Worm (Caenorhabditis elegans) whole organism, young adult: ENCODE data around the gene gly-14.

Experiments
- B0261.1 ChIP-seq: sonication (generic microtip); optimal IDR thresholded peaks from 2 replicates; lab custom pipeline; 2016; ENCODE audit warnings: mild to moderate bottlenecking, missing genetic modification characterization, moderate library complexity, missing compliant biosample characterization
- B0336.3 ChIP-seq: fragments of 200-800 bp; sonication (Bioruptor generic); IDR thresholded peaks from 2 replicates; pipeline ENCODE4 v1.3.6; 2022; ENCODE audit warnings: missing genetic modification characterization, missing compliant biosample characterization
- C06A6.2 ChIP-seq: fragments of 200-800 bp; sonication (Bioruptor generic); conservative IDR thresholded peaks from 2 replicates; pipeline ENCODE4 v1.3.6; 2022; ENCODE audit warnings: missing genetic modification characterization, missing compliant biosample characterization
- C17E4.6 ChIP-seq: fragments of 200-800 bp; sonication (Bioruptor generic); IDR thresholded peaks from 2 replicates; pipeline ENCODE4 v1.3.6; 2022; ENCODE audit warnings: missing genetic modification reagents, missing genetic modification characterization, missing compliant biosample characterization
- F37B4.10 ChIP-seq: fragments of 200-800 bp; sonication (Bioruptor generic); IDR thresholded peaks from 2 replicates; pipeline ENCODE4 v1.3.6; 2022; ENCODE audit warnings: missing genetic modification characterization, missing compliant biosample characterization
- F49E8.2 ChIP-seq: sonication (generic microtip); optimal IDR thresholded peaks from 3 replicates; lab custom pipeline; 2017; ENCODE audit warnings: missing genetic modification characterization, mild to moderate bottlenecking, missing compliant biosample characterization, antibody characterized with exemption, moderate library complexity; ENCODE audit not compliant: insufficient read depth
- F52B5.7 ChIP-seq: sonication (generic microtip); optimal IDR thresholded peaks from 2 replicates; lab custom pipeline; 2016; ENCODE audit warnings: mild to moderate bottlenecking, missing genetic modification characterization, missing compliant biosample characterization
- F55B11.4 ChIP-seq: sonication (generic microtip); optimal IDR thresholded peaks from 2 replicates; lab custom pipeline; 2016; ENCODE audit warnings: missing compliant biosample characterization, missing genetic modification characterization, borderline replicate concordance; ENCODE audit not compliant: insufficient read depth
- F57A8.1 ChIP-seq: fragments of 200-800 bp; sonication (Bioruptor generic); optimal IDR thresholded peaks from 2 replicates; lab custom pipeline; 2018; ENCODE audit warnings: mild to moderate bottlenecking, missing genetic modification characterization, moderate library complexity, missing compliant biosample characterization
- F57C9.4 ChIP-seq: sonication (generic microtip); optimal IDR thresholded peaks from 2 replicates; lab custom pipeline; 2017; ENCODE audit warnings: mild to moderate bottlenecking, missing genetic modification characterization, missing compliant biosample characterization
- K12H6.12 ChIP-seq: fragments of 200-800 bp; sonication (Bioruptor generic); optimal IDR thresholded peaks from 2 replicates; lab custom pipeline; 2018; ENCODE audit warnings: mild to moderate bottlenecking, missing genetic modification characterization, missing compliant biosample characterization
- T07F8.4 ChIP-seq: sonication (generic microtip); optimal IDR thresholded peaks from 2 replicates; lab custom pipeline; 2016; ENCODE audit warnings: mild to moderate bottlenecking, missing genetic modification characterization, moderate library complexity, missing compliant biosample characterization
- T26A5.8 ChIP-seq: sonication (generic microtip); optimal IDR thresholded peaks from 2 replicates; lab custom pipeline; 2016; ENCODE audit warnings: missing genetic modification characterization, missing compliant biosample characterization
- Y67H2A.10 ChIP-seq: fragments of 200-800 bp; sonication (Bioruptor generic); conservative IDR thresholded peaks from 2 replicates; pipeline ENCODE4 v1.3.6; 2022; ENCODE audit warnings: missing genetic modification reagents, missing genetic modification characterization, missing compliant biosample characterization
- ZK185.1 ChIP-seq: sonication (generic microtip); optimal IDR thresholded peaks from 2 replicates; lab custom pipeline; 2016; ENCODE audit warnings: mild to moderate bottlenecking, missing genetic modification characterization, missing compliant biosample characterization; ENCODE audit not compliant: poor library complexity, severe bottlenecking
- ama-1 ChIP-seq, 3 experiments: fragments of 150-350 bp in 1 of 3; sonication (generic microtip) in 2 of 3; optimal IDR thresholded peaks; 2 replicates each; lab custom pipeline; 2014 to 2018; ENCODE audit warnings: missing biosample characterization in 2 of 3, missing genetic modification characterization in 2 of 3, missing genetic modification reagents in 2 of 3
- atf-7 ChIP-seq: sonication (generic microtip); optimal IDR thresholded peaks from 2 replicates; lab custom pipeline; 2017; ENCODE audit warnings: mild to moderate bottlenecking, missing genetic modification characterization, missing compliant biosample characterization
- attf-3 ChIP-seq: fragments of 200-800 bp; sonication (Bioruptor generic); conservative IDR thresholded peaks from 2 replicates; pipeline ENCODE4 v1.3.6; 2022; ENCODE audit warnings: missing genetic modification reagents, missing genetic modification characterization, missing compliant biosample characterization
- attf-5 ChIP-seq: fragments of 200-800 bp; sonication (Bioruptor generic); optimal IDR thresholded peaks from 2 replicates; lab custom pipeline; 2018; ENCODE audit warnings: mild to moderate bottlenecking, missing genetic modification characterization, missing compliant biosample characterization
- cebp-2 ChIP-seq: fragments of 200-800 bp; sonication (Bioruptor generic); IDR thresholded peaks from 2 replicates; pipeline ENCODE4 v1.3.6; 2022; ENCODE audit warnings: missing genetic modification characterization, missing compliant biosample characterization
- ceh-100 ChIP-seq: fragments of 200-800 bp; sonication (Bioruptor generic); IDR thresholded peaks from 2 replicates; pipeline ENCODE4 v1.3.6; 2022; ENCODE audit warnings: missing genetic modification reagents, missing genetic modification characterization, missing compliant biosample characterization
- ceh-27 ChIP-seq: fragments of 200-800 bp; sonication (Bioruptor generic); optimal IDR thresholded peaks from 2 replicates; lab custom pipeline; 2018; ENCODE audit warnings: mild to moderate bottlenecking, missing genetic modification characterization, moderate library complexity, missing compliant biosample characterization
- ceh-40 ChIP-seq: fragments of 200-800 bp; sonication (Bioruptor generic); IDR thresholded peaks from 2 replicates; pipeline ENCODE4 v1.3.6; 2022; ENCODE audit warnings: missing genetic modification characterization, missing compliant biosample characterization
- chd-7 ChIP-seq: sonication (generic microtip); optimal IDR thresholded peaks from 2 replicates; lab custom pipeline; 2016; ENCODE audit warnings: mild to moderate bottlenecking, missing genetic modification characterization, moderate library complexity, missing compliant biosample characterization
- dox-1 ChIP-seq: fragments of 200-800 bp; sonication (Bioruptor generic); IDR thresholded peaks from 2 replicates; pipeline ENCODE4 v1.3.6; 2022; ENCODE audit warnings: missing genetic modification reagents, missing genetic modification characterization, missing compliant biosample characterization
- dpff-1 ChIP-seq: sonication (generic microtip); optimal IDR thresholded peaks from 2 replicates; lab custom pipeline; 2017; ENCODE audit warnings: mild to moderate bottlenecking, missing genetic modification characterization, missing compliant biosample characterization
- egl-44 ChIP-seq: fragments of 200-800 bp; sonication (Bioruptor generic); IDR thresholded peaks from 2 replicates; pipeline ENCODE4 v1.3.6; 2022; ENCODE audit warnings: missing genetic modification reagents, missing genetic modification characterization, missing compliant biosample characterization
- gei-17 ChIP-seq: fragments of 200-800 bp; sonication (Bioruptor generic); optimal IDR thresholded peaks from 2 replicates; lab custom pipeline; 2018; ENCODE audit warnings: mild to moderate bottlenecking, missing genetic modification characterization, missing compliant biosample characterization
- hsf-1 ChIP-seq: fragments of 200-800 bp; sonication (Bioruptor generic); IDR thresholded peaks from 2 replicates; pipeline ENCODE4 v1.3.6; 2022; ENCODE audit warnings: missing genetic modification reagents, missing genetic modification characterization, missing compliant biosample characterization
- lin-26 ChIP-seq: fragments of 200-800 bp; sonication (Bioruptor generic); IDR thresholded peaks from 2 replicates; pipeline ENCODE4 v1.3.6; 2022; ENCODE audit warnings: missing genetic modification reagents, missing genetic modification characterization, missing compliant biosample characterization
- lin-35 ChIP-seq, 3 experiments: fragments of 150-350 bp in 2 of 3; sonication (generic microtip) in 1 of 3; optimal IDR thresholded peaks; 2 replicates each; lab custom pipeline; 2014 to 2018; ENCODE audit warnings: missing biosample characterization in 3 of 3, missing genetic modification characterization in 3 of 3, missing genetic modification reagents in 3 of 3
- lin-40 ChIP-seq: sonication (generic microtip); optimal IDR thresholded peaks from 2 replicates; lab custom pipeline; 2016; ENCODE audit warnings: missing genetic modification characterization, mild to moderate bottlenecking, missing compliant biosample characterization, missing genotype, missing genetic modification reagents
- lir-1 ChIP-seq: fragments of 200-800 bp; sonication (Bioruptor generic); conservative IDR thresholded peaks from 2 replicates; pipeline ENCODE4 v1.3.6; 2022; ENCODE audit warnings: missing genetic modification reagents, missing genetic modification characterization, missing compliant biosample characterization
- lsl-1 ChIP-seq: fragments of 200-800 bp; sonication (Bioruptor generic); optimal IDR thresholded peaks from 2 replicates; lab custom pipeline; 2018; ENCODE audit warnings: mild to moderate bottlenecking, missing genetic modification characterization, moderate library complexity, missing compliant biosample characterization
- madf-10 ChIP-seq: sonication (generic microtip); optimal IDR thresholded peaks from 2 replicates; lab custom pipeline; 2016; ENCODE audit warnings: mild to moderate bottlenecking, missing genetic modification characterization, missing compliant biosample characterization
- madf-3 ChIP-seq: fragments of 200-800 bp; sonication (Bioruptor generic); IDR thresholded peaks from 2 replicates; pipeline ENCODE4 v1.3.6; 2022; ENCODE audit warnings: missing genetic modification reagents, missing genetic modification characterization, missing compliant biosample characterization
- mel-28 ChIP-seq: sonication (generic microtip); optimal IDR thresholded peaks from 2 replicates; lab custom pipeline; 2016; ENCODE audit warnings: borderline replicate concordance, mild to moderate bottlenecking, missing genetic modification characterization, missing compliant biosample characterization
- nfya-2 ChIP-seq: fragments of 200-800 bp; sonication (Bioruptor generic); IDR thresholded peaks from 2 replicates; pipeline ENCODE4 v1.3.6; 2022; ENCODE audit warnings: missing genetic modification reagents, missing genetic modification characterization, missing compliant biosample characterization
- nhr-80 ChIP-seq: sonication (generic microtip); optimal IDR thresholded peaks from 2 replicates; lab custom pipeline; 2016; ENCODE audit warnings: missing genetic modification characterization, missing compliant biosample characterization
- nhr-90 ChIP-seq: sonication (generic microtip); optimal IDR thresholded peaks from 2 replicates; lab custom pipeline; 2016; ENCODE audit warnings: missing genotype, mild to moderate bottlenecking, missing genetic modification characterization, missing compliant biosample characterization
- pha-4 ChIP-seq: fragments of 150-350 bp; sonication (generic microtip); optimal IDR thresholded peaks from 2 replicates; lab custom pipeline; 2014; ENCODE audit warnings: missing biosample characterization, missing genetic modification reagents, missing genetic modification characterization
- rec-8 ChIP-seq, 2 experiments: sonication (generic microtip); optimal IDR thresholded peaks; 2 replicates each; lab custom pipeline; 2016; ENCODE audit warnings: mild to moderate bottlenecking in 2 of 2, missing genetic modification characterization in 2 of 2, missing genetic modification reagents in 2 of 2, missing genotype in 2 of 2, missing biosample characterization in 1 of 2, missing compliant biosample characterization in 1 of 2, moderate library complexity in 1 of 2
- repo-1 ChIP-seq: sonication (generic microtip); optimal IDR thresholded peaks from 2 replicates; lab custom pipeline; 2017; ENCODE audit warnings: mild to moderate bottlenecking, missing genetic modification characterization, missing compliant biosample characterization
- snpc-1.3 ChIP-seq: sonication (generic microtip); optimal IDR thresholded peaks from 2 replicates; lab custom pipeline; 2017; ENCODE audit warnings: missing genetic modification characterization, mild to moderate bottlenecking, missing compliant biosample characterization, antibody characterized with exemption, moderate library complexity, missing genotype, missing genetic modification reagents; ENCODE audit not compliant: insufficient read depth
- sptf-2 ChIP-seq: fragments of 200-800 bp; sonication (Bioruptor generic); optimal IDR thresholded peaks from 2 replicates; lab custom pipeline; 2018; ENCODE audit warnings: mild to moderate bottlenecking, missing genetic modification characterization, missing compliant biosample characterization
- tbp1 ChIP-seq: fragments of 200-800 bp; sonication (Bioruptor generic); optimal IDR thresholded peaks from 2 replicates; lab custom pipeline; 2018; ENCODE audit warnings: mild to moderate bottlenecking, missing genetic modification characterization, missing compliant biosample characterization
- unc-62 ChIP-seq: fragments of 150-350 bp; optimal IDR thresholded peaks from 2 replicates; lab custom pipeline; 2014; ENCODE audit warnings: missing biosample characterization, missing genetic modification reagents, missing genetic modification characterization
- ztf-22 ChIP-seq: fragments of 200-800 bp; sonication (Bioruptor generic); optimal IDR thresholded peaks from 2 replicates; lab custom pipeline; 2018; ENCODE audit warnings: mild to moderate bottlenecking, missing genetic modification characterization, moderate library complexity, missing compliant biosample characterization
- ztf-26 ChIP-seq: sonication (generic microtip); optimal IDR thresholded peaks from 2 replicates; lab custom pipeline; 2017; ENCODE audit warnings: missing genetic modification characterization, missing compliant biosample characterization

gly-14 gene

DNA sequence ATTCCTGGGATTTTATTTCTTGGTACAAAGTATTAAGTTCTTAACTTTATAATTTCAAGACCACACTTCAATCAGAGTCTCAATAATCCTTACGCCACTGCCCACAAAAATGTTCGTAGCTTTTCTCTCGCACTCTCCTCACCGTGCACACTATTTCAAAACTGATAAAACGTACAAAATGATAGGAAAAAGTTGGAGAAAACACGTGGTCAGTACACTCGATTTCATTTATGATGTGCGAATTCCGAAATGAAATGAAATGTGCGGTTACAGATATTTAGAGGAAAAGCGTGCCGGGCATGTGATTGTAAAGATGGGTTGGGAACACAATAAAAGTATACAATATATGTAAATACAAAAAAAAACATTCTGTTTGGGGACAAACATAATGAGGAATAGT, 27.4 kb upstream of the gly-14 start (continued):
- TF ChIP-seq F52B5.7 (no peak), lir-1 (GFP tag; lab: Robert Waterston, UW) (no peak), ztf-26 (tag; lab: Kevin White, UChicago) (no peak), Y67H2A.10 (no peak), lin-26 (GFP tag; lab: Robert Waterston, UW) (no peak), snpc-1.3 (tag; lab: Kevin White, UChicago) (no peak), ama-1 (optimal IDR thresholded peaks at IDR 0.05; lab: Kevin White, UChicago) (no peak), ama-1 (GFP tag; optimal IDR thresholded peaks at IDR 0.05; lab: Kevin White, UChicago) (no peak), sptf-2 (GFP tag; lab: Kevin White, UChicago) (no peak), attf-5 (GFP tag; lab: Kevin White, UChicago) (no peak), unc-62 (GFP tag; lab: Kevin White, UChicago) (no peak), F57C9.4 (tag; lab: Kevin White, UChicago) (no peak), madf-10 (tag; lab: Kevin White, UChicago) (peak; percentile 3), nfya-2 (GFP tag; lab: Robert Waterston, UW) (no peak), mel-28 (tag; lab: Kevin White, UChicago) (no peak), lin-40 (tag; lab: Kevin White, UChicago) (peak; percentile 8), F37B4.10 (GFP tag; lab: Robert Waterston, UW) (no peak), rec-8 (tag; optimal IDR thresholded peaks at IDR 0.05; lab: Kevin White, UChicago) (no peak), dox-1 (GFP tag; lab: Robert Waterston, UW) (peak; percentile 34; the same call in 1 of the 2 replicates), hsf-1 (GFP tag; lab: Robert Waterston, UW) (no peak), lin-35 (GFP tag; optimal IDR thresholded peaks at IDR 0.05; lab: Kevin White, UChicago) (no peak), ceh-100 (no peak), gei-17 (no peak), ZK185.1 (tag; lab: Kevin White, UChicago) (no peak), atf-7 (peak; percentile 47), F55B11.4 (tag; lab: Kevin White, UChicago) (no peak), nhr-80 (tag; lab: Kevin White, UChicago) (peak; percentile 87), attf-3 (no peak), C17E4.6 (GFP tag; lab: Robert Waterston, UW) (no peak), C06A6.2 (GFP tag; lab: Robert Waterston, UW) (no peak), egl-44 (GFP tag; lab: Robert Waterston, UW) (no peak), nhr-90 (tag; lab: Kevin White, UChicago) (no peak), T07F8.4 (tag; lab: Kevin White, UChicago) (no peak), chd-7 (tag; lab: Kevin White, UChicago) (peak; percentile 22), B0336.3 (GFP tag; lab: Robert Waterston, UW) (no peak), dpff-1 (tag; lab: Kevin White, UChicago) (no peak), tbp1 (peak; percentile 23), madf-3 (GFP tag; lab: Robert Waterston, UW) (no peak), ceh-40 (no peak), lsl-1 (GFP tag; lab: Kevin White, UChicago) (no peak), ztf-22 (GFP tag; lab: Kevin White, UChicago) (peak; percentile 50), K12H6.12 (tag; lab: Kevin White, UChicago) (no peak), F49E8.2 (tag; lab: Kevin White, UChicago) (no peak), cebp-2 (no peak), repo-1 (no peak), ceh-27 (no peak), pha-4 (no peak), B0261.1 (tag; lab: Kevin White, UChicago) (no peak), T26A5.8 (tag; lab: Kevin White, UChicago) (no peak), F57A8.1 (GFP tag; lab: Kevin White, UChicago) (no peak)
